Worm (Caenorhabditis elegans) whole organism, L4/young adult: Measurements from ENCODE around the gene srw-21.

Experiments used
- W03F9.2 ChIP-seq: fragments of 150-350 bp; optimal IDR thresholded peaks from 2 replicates; lab custom pipeline; 2014; ENCODE audit warnings: missing biosample characterization, missing genetic modification characterization
- dao-5 ChIP-seq: sonication (generic microtip); optimal IDR thresholded peaks from 2 replicates; lab custom pipeline; 2016; ENCODE audit warnings: missing genotype, missing genetic modification characterization, moderate library complexity, missing compliant biosample characterization
- him-1 ChIP-seq: sonication (generic microtip); optimal IDR thresholded peaks from 2 replicates; lab custom pipeline; 2016; ENCODE audit warnings: missing genotype, missing genetic modification reagents, missing genetic modification characterization, missing compliant biosample characterization

Gene srw-21

ce11 chrV:15499099-15499498, 11.2 kb downstream of the srw-21 start:
- no peak for TF ChIP-seq dao-5 (tag; lab: Kevin White, UChicago)
- TF ChIP-seq W03F9.2 (tag; lab: Kevin White, UChicago), result no peak
- no peak for TF ChIP-seq him-1 (tag; lab: Kevin White, UChicago)

ce11 chrV:15503603-15504002, 15.7 kb downstream of the srw-21 start:
- no peak for TF ChIP-seq him-1 (tag; lab: Kevin White, UChicago)
- no peak for TF ChIP-seq dao-5 (tag; lab: Kevin White, UChicago)
- TF ChIP-seq W03F9.2 (tag; lab: Kevin White, UChicago), result no peak

- TF ChIP-seq W03F9.2 (tag; lab: Kevin White, UChicago) (no peak), dao-5 (tag; lab: Kevin White, UChicago) (peak; percentile 5)
Measured at ce11 chrV:15505068-15505467, 17.2 kb downstream of the srw-21 start.

- TF ChIP-seq dao-5 (tag; lab: Kevin White, UChicago) (no peak), him-1 (tag; lab: Kevin White, UChicago) (peak; percentile 55)
Measured at ce11 chrV:15511613-15512216, 23.9 kb downstream of the srw-21 start, which contains the start of gene rpl-38. rpl-38 (plus strand) TSS chrV:15512166.

ce11 chrV:15512856-15513756, 25.2 kb downstream of the srw-21 start:
- TF ChIP-seq W03F9.2 (tag; lab: Kevin White, UChicago) (no peak), him-1 (tag; lab: Kevin White, UChicago) (no peak), dao-5 (tag; lab: Kevin White, UChicago) (no peak)

- TF ChIP-seq dao-5 (tag; lab: Kevin White, UChicago), result no peak
- no peak for TF ChIP-seq W03F9.2 (tag; lab: Kevin White, UChicago)
- TF ChIP-seq him-1 (tag; lab: Kevin White, UChicago), result no peak
Measured at ce11 chrV:15515365-15515764, 27.5 kb downstream of the srw-21 start.

- TF ChIP-seq him-1 (tag; lab: Kevin White, UChicago), result no peak
Measured at ce11 chrV:15516476-15516875, 28.6 kb downstream of the srw-21 start.

ce11 chrV:15517413-15517812, 29.5 kb downstream of the srw-21 start, which contains the start of gene F21A3.3:
F21A3.3 (plus strand) TSS chrV:15517713.
- TF ChIP-seq him-1 (tag; lab: Kevin White, UChicago) (no peak), W03F9.2 (tag; lab: Kevin White, UChicago) (no peak), dao-5 (tag; lab: Kevin White, UChicago) (no peak)

- TF ChIP-seq dao-5 (tag; lab: Kevin White, UChicago), result no peak
- no peak for TF ChIP-seq W03F9.2 (tag; lab: Kevin White, UChicago)
- TF ChIP-seq him-1 (tag; lab: Kevin White, UChicago), result no peak
Measured at ce11 chrV:15519845-15520244, 32.0 kb downstream of the srw-21 start.

- no peak for TF ChIP-seq dao-5 (tag; lab: Kevin White, UChicago)
- no peak for TF ChIP-seq W03F9.2 (tag; lab: Kevin White, UChicago)
- TF ChIP-seq him-1 (tag; lab: Kevin White, UChicago), result no peak
Measured at ce11 chrV:15520398-15520797, 32.5 kb downstream of the srw-21 start.

- TF ChIP-seq dao-5 (tag; lab: Kevin White, UChicago) (no peak), W03F9.2 (tag; lab: Kevin White, UChicago) (no peak), him-1 (tag; lab: Kevin White, UChicago) (no peak)
Measured at ce11 chrV:15521920-15522319, 34.1 kb downstream of the srw-21 start, which contains the start of gene lgc-31. lgc-31 (minus strand) TSS chrV:15522020.

ce11 chrV:15529069-15529468, 41.2 kb downstream of the srw-21 start, which contains the start of gene srh-276:
srh-276 (plus strand) TSS chrV:15529369.
- no peak for TF ChIP-seq dao-5 (tag; lab: Kevin White, UChicago)
- no peak for TF ChIP-seq him-1 (tag; lab: Kevin White, UChicago)
- TF ChIP-seq W03F9.2 (tag; lab: Kevin White, UChicago), result no peak

- TF ChIP-seq W03F9.2 (tag; lab: Kevin White, UChicago) (no peak), dao-5 (tag; lab: Kevin White, UChicago) (no peak), him-1 (tag; lab: Kevin White, UChicago) (no peak)
Measured at ce11 chrV:15533096-15533495, 45.2 kb downstream of the srw-21 start, which contains the start of gene F21A3.11. F21A3.11 (minus strand) TSS chrV:15533212.
